Worm (Caenorhabditis elegans) whole organism, L3 larva: ENCODE data around the gene hum-5.

Experiments
- ZK546.5 ChIP-seq: sonication (generic microtip); optimal IDR thresholded peaks from 2 replicates; lab custom pipeline; 2017; ENCODE audit warnings: missing biosample characterization, missing genetic modification characterization
- aly-2 ChIP-seq: fragments of 150-350 bp; optimal IDR thresholded peaks from 2 replicates; lab custom pipeline; 2014; ENCODE audit warnings: missing biosample characterization, missing genetic modification characterization
- ama-1 ChIP-seq: fragments of 150-350 bp; optimal IDR thresholded peaks from 2 replicates; lab custom pipeline; 2018
- ceh-16 ChIP-seq: sonication (generic microtip); optimal IDR thresholded peaks from 2 replicates; lab custom pipeline; 2017; ENCODE audit warnings: missing biosample characterization, missing genetic modification characterization
- ceh-28 ChIP-seq: fragments of 150-350 bp; optimal IDR thresholded peaks from 2 replicates; lab custom pipeline; 2014; ENCODE audit warnings: missing biosample characterization, missing genetic modification reagents, missing genetic modification characterization
- ceh-82 ChIP-seq: fragments of 150-350 bp; optimal IDR thresholded peaks from 2 replicates; lab custom pipeline; 2014; ENCODE audit warnings: missing biosample characterization, missing genetic modification characterization
- ceh-9 ChIP-seq: sonication (generic microtip); optimal IDR thresholded peaks from 2 replicates; lab custom pipeline; 2018; ENCODE audit warnings: missing biosample characterization, missing genetic modification characterization
- daf-12 ChIP-seq: fragments of 150-350 bp; optimal IDR thresholded peaks from 2 replicates; lab custom pipeline; 2014; ENCODE audit warnings: missing biosample characterization, missing genetic modification reagents, missing genetic modification characterization
- egl-27 ChIP-seq: sonication (generic microtip); optimal IDR thresholded peaks from 4 replicates; lab custom pipeline; 2017; ENCODE audit warnings: missing biosample characterization, missing genetic modification reagents, missing genetic modification characterization
- elt-2 ChIP-seq: sonication (generic microtip); optimal IDR thresholded peaks from 2 replicates; lab custom pipeline; 2016; ENCODE audit warnings: missing genetic modification reagents, mild to moderate bottlenecking, missing genetic modification characterization, missing compliant biosample characterization
- elt-3 ChIP-seq, 3 experiments: fragments of 150-350 bp in 1 of 3; sonication (generic microtip) in 2 of 3; optimal IDR thresholded peaks; 2 replicates in 2 of 3; 4 replicates in 1 of 3; lab custom pipeline; 2014 to 2017; ENCODE audit warnings: missing biosample characterization in 3 of 3, missing genetic modification characterization in 3 of 3
- eor-1 ChIP-seq, 2 experiments: fragments of 150-350 bp; optimal IDR thresholded peaks; 2 replicates each; lab custom pipeline; 2014 to 2018; ENCODE audit warnings: missing biosample characterization in 2 of 2, missing genetic modification characterization in 2 of 2
- fkh-2 ChIP-seq: fragments of 150-350 bp; optimal IDR thresholded peaks from 2 replicates; lab custom pipeline; 2014; ENCODE audit warnings: missing biosample characterization, missing genetic modification reagents, missing genetic modification characterization
- fos-1 ChIP-seq: fragments of 150-350 bp; optimal IDR thresholded peaks from 2 replicates; lab custom pipeline; 2014; ENCODE audit warnings: missing biosample characterization, missing genetic modification characterization
- hmg-11 ChIP-seq: sonication (generic microtip); optimal IDR thresholded peaks from 2 replicates; lab custom pipeline; 2016; ENCODE audit warnings: missing genetic modification characterization, missing compliant biosample characterization
- jun-1 ChIP-seq: fragments of 150-350 bp; optimal IDR thresholded peaks from 2 replicates; lab custom pipeline; 2014; ENCODE audit warnings: missing biosample characterization, missing genetic modification reagents, missing genetic modification characterization
- lin-15B ChIP-seq: fragments of 150-350 bp; optimal IDR thresholded peaks from 2 replicates; lab custom pipeline; 2014; ENCODE audit warnings: missing biosample characterization, missing genetic modification characterization
- lin-39 ChIP-seq: fragments of 150-350 bp; optimal IDR thresholded peaks from 2 replicates; lab custom pipeline; 2018; ENCODE audit warnings: missing biosample characterization, missing genetic modification reagents, missing genetic modification characterization
- lsy-12 ChIP-seq: sonication (generic microtip); optimal IDR thresholded peaks from 2 replicates; lab custom pipeline; 2016; ENCODE audit warnings: mild to moderate bottlenecking, missing genetic modification characterization, missing compliant biosample characterization
- mdl-1 ChIP-seq: fragments of 150-350 bp; optimal IDR thresholded peaks from 2 replicates; lab custom pipeline; 2014; ENCODE audit warnings: missing biosample characterization, missing genetic modification characterization
- mml-1 ChIP-seq: fragments of 150-350 bp; sonication (generic microtip); optimal IDR thresholded peaks from 3 replicates; lab custom pipeline; 2014; ENCODE audit warnings: missing biosample characterization, missing genetic modification characterization
- nfya-1 ChIP-seq: sonication (generic microtip); optimal IDR thresholded peaks from 2 replicates; lab custom pipeline; 2017; ENCODE audit warnings: missing genetic modification characterization, mild to moderate bottlenecking, missing compliant biosample characterization, antibody characterized with exemption, moderate library complexity; ENCODE audit not compliant: insufficient read depth
- nhr-11 ChIP-seq: fragments of 150-350 bp; optimal IDR thresholded peaks from 2 replicates; lab custom pipeline; 2014; ENCODE audit warnings: missing biosample characterization, missing genetic modification characterization
- nhr-12 ChIP-seq: fragments of 150-350 bp; optimal IDR thresholded peaks from 2 replicates; lab custom pipeline; 2014; ENCODE audit warnings: missing biosample characterization, missing genetic modification characterization
- nhr-23 ChIP-seq: fragments of 150-350 bp; optimal IDR thresholded peaks from 2 replicates; lab custom pipeline; 2014; ENCODE audit warnings: missing biosample characterization, missing genetic modification reagents, missing genetic modification characterization
- nhr-28 ChIP-seq: fragments of 150-350 bp; optimal IDR thresholded peaks from 2 replicates; lab custom pipeline; 2014; ENCODE audit warnings: missing biosample characterization, missing genetic modification characterization
- nhr-43 ChIP-seq: sonication (generic microtip); optimal IDR thresholded peaks from 2 replicates; lab custom pipeline; 2016; ENCODE audit warnings: mild to moderate bottlenecking, missing genetic modification characterization, missing compliant biosample characterization; ENCODE audit not compliant: poor library complexity, severe bottlenecking
- nhr-67 ChIP-seq: fragments of 150-350 bp; optimal IDR thresholded peaks from 2 replicates; lab custom pipeline; 2014; ENCODE audit warnings: missing biosample characterization, missing genetic modification characterization
- pqm-1 ChIP-seq: fragments of 150-350 bp; optimal IDR thresholded peaks from 2 replicates; lab custom pipeline; 2017; ENCODE audit warnings: missing biosample characterization, missing genetic modification characterization, inconsistent platforms
- skn-1 ChIP-seq: fragments of 150-350 bp; optimal IDR thresholded peaks from 2 replicates; lab custom pipeline; 2014; ENCODE audit warnings: missing biosample characterization, missing genetic modification characterization
- snpc-4 ChIP-seq: fragments of 150-350 bp; optimal IDR thresholded peaks from 2 replicates; lab custom pipeline; 2014; ENCODE audit warnings: missing biosample characterization, missing genetic modification characterization
- tbx-2 ChIP-seq: sonication (generic microtip); optimal IDR thresholded peaks from 2 replicates; lab custom pipeline; 2016; ENCODE audit warnings: mild to moderate bottlenecking, missing genetic modification characterization, missing compliant biosample characterization
- unc-39 ChIP-seq: sonication (generic microtip); optimal IDR thresholded peaks from 4 replicates; lab custom pipeline; 2017; ENCODE audit warnings: missing biosample characterization, missing genetic modification characterization
- zag-1 ChIP-seq: fragments of 150-350 bp; optimal IDR thresholded peaks from 2 replicates; lab custom pipeline; 2014; ENCODE audit warnings: missing biosample characterization, missing genetic modification characterization
- ztf-4 ChIP-seq: fragments of 150-350 bp; optimal IDR thresholded peaks from 2 replicates; lab custom pipeline; 2014; ENCODE audit warnings: missing biosample characterization, missing genetic modification characterization

hum-5 gene

DNA sequence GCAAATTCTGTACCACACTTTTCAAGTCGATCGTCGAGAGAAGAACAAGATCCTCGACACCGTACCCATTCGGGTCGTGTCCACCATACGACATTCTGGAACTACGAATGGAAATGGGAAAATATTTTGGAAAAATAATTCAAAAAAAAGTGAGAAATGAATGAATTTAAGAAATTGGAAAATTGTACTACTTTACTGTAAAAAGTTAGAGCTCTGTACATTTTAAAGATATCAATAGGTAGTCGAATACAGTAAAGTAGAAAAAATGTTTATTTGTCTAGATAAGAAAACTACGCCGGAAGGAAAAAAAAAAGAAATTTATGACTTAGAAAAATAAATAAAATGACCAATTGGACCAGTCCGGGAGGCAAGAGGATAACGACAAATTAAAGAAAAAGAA lies at the start of gene hum-5:
Gene hum-5 (minus strand): TSS at position 101 of the 400 bp plus-strand sequence.
- TF ChIP-seq nhr-43 (tag; lab: Kevin White, UChicago) = no peak
- no peak for TF ChIP-seq fkh-2 (tag; lab: Kevin White, UChicago)
- TF ChIP-seq egl-27 (tag; lab: Kevin White, UChicago) = no peak
- no peak for TF ChIP-seq mdl-1 (tag; lab: Kevin White, UChicago)
- no peak for TF ChIP-seq daf-12 (tag; lab: Kevin White, UChicago)
- no peak for TF ChIP-seq ZK546.5 (tag; lab: Kevin White, UChicago)
- no peak for TF ChIP-seq mml-1 (tag; lab: Kevin White, UChicago)
- no peak for TF ChIP-seq elt-2 (tag; lab: Kevin White, UChicago)
- TF ChIP-seq lsy-12 (tag; lab: Kevin White, UChicago) = no peak
- TF ChIP-seq nhr-67 (tag; lab: Kevin White, UChicago) = no peak
- no peak for TF ChIP-seq tbx-2
- TF ChIP-seq nhr-12 (tag; lab: Kevin White, UChicago) = no peak
- no peak for TF ChIP-seq lin-15B (tag; lab: Kevin White, UChicago)
- no peak for TF ChIP-seq skn-1 (tag; lab: Kevin White, UChicago)
- no peak for TF ChIP-seq nhr-28 (tag; lab: Kevin White, UChicago)
- TF ChIP-seq, all 47 proteins: peak for 0

DNA sequence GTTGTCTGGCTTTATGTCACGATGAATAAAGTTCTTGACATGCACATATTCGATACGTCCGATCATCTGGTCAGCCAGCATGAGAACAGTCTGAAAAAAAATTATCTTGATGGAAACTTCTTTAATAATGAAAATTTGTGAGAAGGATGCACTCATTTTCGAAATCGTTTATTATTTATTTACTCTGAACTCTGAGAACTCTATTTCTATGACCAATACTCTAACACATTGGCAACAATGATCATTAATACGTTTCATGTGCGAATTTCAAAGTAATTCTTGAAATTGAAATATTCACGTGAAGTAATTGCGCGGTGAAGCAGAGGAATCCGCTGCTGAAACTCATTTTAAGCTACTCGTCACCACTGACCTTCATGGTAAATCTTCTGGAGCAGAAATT lies 49.0 kb upstream of the hum-5 start:
- TF ChIP-seq ceh-9 (no peak), fos-1 (tag; lab: Kevin White, UChicago) (no peak), nfya-1 (tag; lab: Kevin White, UChicago) (no peak), pqm-1 (no peak), nhr-23 (tag; lab: Kevin White, UChicago) (no peak), tbx-2 (no peak), lin-39 (no peak), nhr-12 (tag; lab: Kevin White, UChicago) (no peak), jun-1 (no peak)

ce11 chrIII:4083429-4083828 lies 46.8 kb upstream of the hum-5 start:
- TF ChIP-seq aly-2 (no peak), jun-1 (no peak), fkh-2 (tag; lab: Kevin White, UChicago) (no peak), zag-1 (no peak), ZK546.5 (tag; lab: Kevin White, UChicago) (no peak), unc-39 (tag; lab: Kevin White, UChicago) (no peak), ztf-4 (tag; lab: Kevin White, UChicago) (no peak), hmg-11 (tag; lab: Kevin White, UChicago) (no peak), lin-39 (no peak), elt-3 (tag; optimal IDR thresholded peaks at IDR 0.05; lab: Kevin White, UChicago) (no peak), snpc-4 (tag; lab: Kevin White, UChicago) (no peak), pqm-1 (no peak), ceh-82 (tag; lab: Kevin White, UChicago) (no peak), ceh-9 (no peak), egl-27 (tag; lab: Kevin White, UChicago) (no peak), eor-1 (tag; optimal IDR thresholded peaks at IDR 0.05; lab: Kevin White, UChicago) (no peak), nhr-28 (tag; lab: Kevin White, UChicago) (no peak), nhr-11 (tag; lab: Kevin White, UChicago) (no peak), ceh-16 (tag; lab: Kevin White, UChicago) (no peak)

DNA sequence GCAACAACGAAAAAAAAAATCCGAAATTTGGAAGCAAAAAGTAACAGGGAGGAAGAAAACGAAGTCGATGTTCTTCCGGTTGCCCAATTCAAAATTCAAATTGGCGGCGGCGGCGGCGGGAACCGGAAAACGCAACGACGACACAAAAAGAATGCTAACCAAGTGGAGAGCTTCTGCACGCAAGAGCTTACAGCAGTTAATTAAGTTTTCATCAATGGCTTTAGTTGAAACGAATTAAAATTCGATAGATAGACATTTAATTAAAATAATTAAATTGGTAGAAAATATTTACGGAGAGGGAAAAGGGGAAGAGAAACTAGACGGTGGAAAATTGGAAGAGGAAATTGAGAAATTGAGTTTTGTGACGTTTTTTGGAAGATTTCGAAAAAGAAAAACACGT lies 33.6 kb upstream of the hum-5 start:
- TF ChIP-seq aly-2 (no peak), nhr-43 (tag; lab: Kevin White, UChicago) (no peak), ama-1 (no peak), hmg-11 (tag; lab: Kevin White, UChicago) (no peak), nhr-11 (tag; lab: Kevin White, UChicago) (no peak), ceh-82 (tag; lab: Kevin White, UChicago) (no peak), mdl-1 (tag; lab: Kevin White, UChicago) (no peak)
- TF ChIP-seq, all 47 proteins: peak for 0

DNA sequence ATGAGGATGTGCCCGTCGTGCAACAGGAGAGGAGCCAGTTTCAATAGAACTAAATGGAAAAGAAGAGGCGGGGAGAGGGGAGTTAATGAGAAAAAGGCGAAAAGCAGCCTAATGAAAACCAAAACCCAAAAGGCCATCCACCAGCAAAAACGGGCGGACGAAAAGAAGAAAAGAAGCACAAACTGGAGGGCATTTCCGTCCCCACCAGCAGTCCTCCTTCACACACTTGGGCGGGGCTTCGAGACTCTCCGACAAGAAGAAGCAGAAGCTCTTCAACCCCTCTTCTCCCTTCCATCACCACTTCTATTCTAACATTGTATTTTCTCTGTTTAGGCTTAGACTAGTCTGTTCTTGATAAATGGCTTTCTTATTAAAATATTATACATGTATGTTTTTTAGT lies 31.5 kb upstream of the hum-5 start:
- no peak for TF ChIP-seq skn-1 (tag; lab: Kevin White, UChicago)
- TF ChIP-seq lsy-12 (tag; lab: Kevin White, UChicago) = no peak
- no peak for TF ChIP-seq jun-1
- TF ChIP-seq mdl-1 (tag; lab: Kevin White, UChicago) = no peak
- TF ChIP-seq ceh-28 (tag; lab: Kevin White, UChicago) = no peak
- no peak for TF ChIP-seq elt-2 (tag; lab: Kevin White, UChicago)
- TF ChIP-seq, all 47 proteins: peak for 0
